Worm (Caenorhabditis elegans) whole organism, L4/young adult: ENCODE results near the gene clec-88.

Experiments used
- W03F9.2 ChIP-seq: fragments of 150-350 bp; optimal IDR thresholded peaks from 2 replicates; lab custom pipeline; 2014; ENCODE audit warnings: missing biosample characterization, missing genetic modification characterization
- dao-5 ChIP-seq: sonication (generic microtip); optimal IDR thresholded peaks from 2 replicates; lab custom pipeline; 2016; ENCODE audit warnings: missing genotype, missing genetic modification characterization, moderate library complexity, missing compliant biosample characterization
- him-1 ChIP-seq: sonication (generic microtip); optimal IDR thresholded peaks from 2 replicates; lab custom pipeline; 2016; ENCODE audit warnings: missing genotype, missing genetic modification reagents, missing genetic modification characterization, missing compliant biosample characterization

Gene clec-88

DNA sequence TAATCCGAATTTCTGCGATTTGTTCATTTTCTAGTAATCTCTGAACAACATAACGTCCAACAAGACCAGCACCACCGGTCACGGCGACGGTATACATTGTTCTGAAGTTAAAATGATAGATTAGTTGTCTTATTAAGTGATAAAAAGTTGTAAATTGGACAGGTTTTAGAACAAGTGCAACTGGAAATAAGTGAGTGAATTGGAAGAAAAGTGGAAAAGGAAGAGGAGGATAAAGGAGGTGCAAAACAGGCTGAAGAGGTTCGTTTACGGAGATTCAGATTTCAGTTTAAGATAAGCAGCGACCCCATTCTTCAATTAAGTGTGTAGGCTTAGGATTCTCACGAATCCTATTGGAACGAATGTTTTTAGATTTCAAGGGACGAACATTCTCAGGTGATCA is 6.6 kb upstream of the clec-88 start, which contains the start of gene C32D5.12:
C32D5.12 (minus strand) TSS at position 101 of the 400 bp plus-strand sequence.
- TF ChIP-seq dao-5 (no peak), W03F9.2 (tag; lab: Kevin White, UChicago) (no peak)

DNA sequence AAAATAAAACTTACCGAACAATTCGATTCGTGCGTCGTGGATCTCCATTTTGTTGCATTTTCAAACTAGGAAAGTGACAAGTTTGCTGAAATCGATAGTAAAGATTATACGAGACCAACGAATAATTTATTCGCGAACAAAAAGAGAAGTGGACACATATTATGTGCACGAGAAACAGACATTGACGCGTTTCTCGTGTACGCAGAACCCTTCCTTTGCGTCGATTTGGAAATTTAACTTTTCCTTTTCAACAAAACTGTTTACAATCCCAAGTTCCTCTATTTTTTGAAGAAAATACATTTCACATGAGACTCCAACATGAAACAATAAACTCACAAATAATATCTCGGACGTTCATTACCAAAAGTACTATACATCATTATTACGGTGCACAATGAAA is 4.7 kb upstream of the clec-88 start, which contains the start of gene K10B2.4:
K10B2.4 (minus strand) TSS at position 138 of the 400 bp plus-strand sequence.
- TF ChIP-seq W03F9.2 (tag; lab: Kevin White, UChicago) (peak; percentile 72), him-1 (no peak)

DNA sequence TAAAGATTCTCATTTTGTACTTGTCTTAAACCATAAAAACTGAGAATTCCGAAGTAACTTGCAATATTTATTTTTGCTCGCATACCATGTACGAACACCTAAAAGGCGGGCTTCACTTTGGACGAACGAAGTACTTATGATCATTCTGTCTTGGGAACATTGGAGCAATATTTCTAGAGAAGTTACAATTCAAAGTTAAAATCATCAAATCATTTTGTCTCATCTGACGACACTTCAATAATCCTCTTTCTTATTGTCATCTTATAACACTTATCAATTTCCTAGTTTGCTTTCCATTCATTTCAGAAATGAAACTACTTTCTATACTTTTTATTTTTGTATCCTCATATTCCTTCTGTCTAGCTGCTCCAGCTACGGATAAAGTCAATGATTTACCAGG is 1.2 kb downstream of the clec-88 start, which contains the start of gene ctsa-4.1:
ctsa-4.1 (plus strand) TSS at position 301 of the 400 bp plus-strand sequence.
- TF ChIP-seq W03F9.2 (tag; lab: Kevin White, UChicago): no peak
- no peak for TF ChIP-seq dao-5
- no peak for TF ChIP-seq him-1

DNA sequence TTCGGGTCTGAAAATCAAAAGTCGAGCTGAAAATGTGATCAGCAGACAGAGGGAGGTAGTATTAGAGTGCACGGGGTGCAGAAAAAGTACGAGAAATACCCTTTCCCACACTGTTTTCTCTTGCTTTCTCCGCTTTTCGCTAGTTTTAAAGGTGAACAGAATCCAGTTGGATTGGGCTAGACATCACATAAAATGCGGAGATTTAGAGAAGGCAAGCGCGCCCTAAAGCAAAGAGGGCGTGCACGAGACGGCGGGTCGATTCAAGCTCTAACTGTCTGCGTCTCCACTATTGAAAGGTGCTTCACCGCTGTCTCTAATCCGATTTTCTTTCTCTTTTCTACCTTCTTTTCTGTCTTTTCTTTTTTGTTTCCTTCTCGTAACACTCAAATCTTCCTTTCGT is 4.6 kb downstream of the clec-88 start:
- TF ChIP-seq dao-5 (no peak), him-1 (no peak), W03F9.2 (tag; lab: Kevin White, UChicago) (peak; percentile 81)

DNA sequence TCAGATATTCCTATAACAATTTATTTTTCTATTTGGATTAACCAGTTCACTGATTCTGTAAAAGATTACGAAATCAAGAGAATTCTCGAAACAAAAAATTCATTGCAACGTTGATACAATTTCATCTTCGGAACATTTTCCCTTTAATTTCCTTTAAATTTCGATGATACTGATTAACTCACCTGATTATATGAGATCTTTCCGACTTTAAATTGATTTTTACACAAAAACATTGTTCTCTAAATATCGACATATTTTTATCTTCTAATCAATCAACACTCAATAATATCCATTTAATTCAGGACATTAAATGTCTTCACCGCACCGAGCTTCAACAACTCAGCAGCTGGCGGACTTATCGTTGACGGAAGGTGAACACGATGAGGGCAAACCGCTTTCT is 5.5 kb downstream of the clec-88 start, which contains the start of gene lin-23:
lin-23 (plus strand) TSS at position 301 of the 400 bp plus-strand sequence.
- TF ChIP-seq W03F9.2 (tag; lab: Kevin White, UChicago): no peak

DNA sequence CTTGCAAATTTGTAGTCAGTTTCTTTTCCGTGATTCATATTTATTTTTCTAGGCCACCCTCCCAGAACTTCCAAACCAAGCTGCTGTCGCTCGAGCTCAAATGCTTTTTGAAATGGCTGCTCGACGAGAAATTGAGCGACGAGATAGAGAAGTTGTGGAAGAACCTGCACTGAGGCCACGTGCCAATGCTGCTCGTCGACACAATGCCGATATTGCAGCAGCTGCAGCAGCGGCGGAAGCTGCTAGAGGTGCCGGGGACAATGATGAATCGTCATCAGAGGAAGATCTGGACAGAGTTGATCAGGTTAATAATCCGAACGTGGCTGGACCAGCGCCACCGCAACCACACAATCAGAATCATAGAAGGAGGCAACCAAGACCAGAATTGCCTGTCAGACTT is 7.8 kb downstream of the clec-88 start:
- TF ChIP-seq W03F9.2 (tag; lab: Kevin White, UChicago) (no peak), dao-5 (no peak), him-1 (no peak)

DNA sequence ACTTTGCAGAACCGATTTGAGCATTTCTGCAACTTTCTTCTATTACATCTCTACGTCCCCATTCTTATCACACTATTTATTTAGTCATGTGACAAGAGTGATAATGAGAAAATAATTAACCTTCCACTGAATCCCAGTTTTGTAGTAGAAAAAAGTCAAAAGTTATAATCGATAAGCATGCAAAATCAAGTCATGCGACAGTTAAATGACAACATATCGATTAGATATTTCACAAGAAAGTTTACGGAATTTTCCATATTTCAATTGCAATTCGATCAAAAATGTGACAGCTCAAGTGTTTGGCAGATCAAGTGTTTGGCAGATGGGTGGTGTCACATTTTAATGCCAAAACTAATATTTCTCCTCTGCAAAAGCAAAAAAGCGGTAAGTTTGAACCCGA is 9.1 kb downstream of the clec-88 start:
- TF ChIP-seq dao-5: no peak

DNA sequence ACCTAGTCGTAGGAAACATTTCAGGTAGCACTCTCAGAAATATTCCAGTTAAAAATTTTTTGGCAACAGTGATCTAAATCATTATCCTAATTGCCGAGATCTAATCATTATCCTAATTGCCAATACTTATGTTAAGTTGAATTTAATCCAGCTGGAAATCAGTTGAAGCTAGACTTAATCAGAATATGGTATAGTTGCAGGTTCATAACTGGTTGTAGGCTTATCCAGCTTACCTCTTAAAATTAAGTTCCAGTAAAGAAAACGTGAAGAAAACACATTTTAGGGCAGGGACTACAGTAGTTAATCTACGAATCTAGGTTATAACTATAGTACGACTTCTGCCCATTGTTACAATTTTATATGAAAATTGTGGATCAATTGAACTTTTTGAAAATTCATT is 11.2 kb downstream of the clec-88 start:
- no peak for TF ChIP-seq him-1
- TF ChIP-seq dao-5: no peak
- TF ChIP-seq W03F9.2 (tag; lab: Kevin White, UChicago): no peak

DNA sequence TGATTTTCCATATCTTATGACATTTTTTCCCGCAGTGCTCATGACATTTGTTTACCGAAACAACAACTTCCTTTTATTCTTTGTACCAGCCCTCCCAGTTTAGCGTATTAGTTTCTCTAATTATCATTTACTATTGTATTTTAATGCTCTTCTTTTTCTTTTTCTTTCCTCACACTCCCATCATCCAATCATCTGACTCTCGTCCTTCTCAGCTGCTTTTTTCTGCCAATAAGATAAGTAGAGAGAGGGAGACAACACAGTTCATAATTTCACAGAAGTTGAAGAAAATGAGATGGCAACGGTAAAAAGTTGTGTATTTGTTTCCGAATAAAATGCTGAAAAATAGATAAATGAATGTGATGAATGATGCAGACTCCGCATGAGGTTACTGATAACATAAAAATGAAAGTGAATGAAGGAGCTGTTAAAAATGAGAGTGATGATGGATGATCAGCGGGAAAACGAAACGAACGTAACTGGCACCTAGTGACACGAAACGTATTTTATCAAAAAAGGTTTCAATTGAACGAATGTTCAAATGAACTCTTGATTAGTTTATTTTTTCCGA is 11.9 kb downstream of the clec-88 start:
- no peak for TF ChIP-seq W03F9.2 (tag; lab: Kevin White, UChicago)
- TF ChIP-seq him-1: no peak
- TF ChIP-seq dao-5: no peak

DNA sequence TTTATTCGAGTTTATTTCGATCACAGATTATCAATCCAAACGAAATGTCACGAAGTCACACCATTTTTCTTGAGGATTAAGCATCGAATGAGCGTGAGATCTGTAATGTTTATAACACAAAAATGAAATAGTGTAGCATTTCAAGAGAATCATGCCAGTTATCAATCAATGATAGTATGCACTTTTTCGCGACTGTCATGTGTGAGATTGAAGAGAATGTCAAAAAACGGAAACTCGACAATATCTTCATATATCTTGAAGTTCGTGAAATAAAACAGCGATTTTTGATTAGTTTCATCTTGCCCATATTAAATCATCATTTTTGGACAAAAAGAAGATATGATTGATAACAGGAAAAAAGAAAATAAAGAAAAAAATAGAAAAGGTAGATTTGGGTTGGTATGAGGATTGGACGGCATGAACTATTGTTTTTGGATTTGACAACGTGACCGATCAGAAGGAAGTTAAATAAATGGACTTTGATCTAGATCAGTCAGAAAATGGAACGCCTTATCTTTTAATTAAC is 13.6 kb downstream of the clec-88 start:
- TF ChIP-seq him-1: no peak
- TF ChIP-seq W03F9.2 (tag; lab: Kevin White, UChicago): no peak
- TF ChIP-seq dao-5: no peak

DNA sequence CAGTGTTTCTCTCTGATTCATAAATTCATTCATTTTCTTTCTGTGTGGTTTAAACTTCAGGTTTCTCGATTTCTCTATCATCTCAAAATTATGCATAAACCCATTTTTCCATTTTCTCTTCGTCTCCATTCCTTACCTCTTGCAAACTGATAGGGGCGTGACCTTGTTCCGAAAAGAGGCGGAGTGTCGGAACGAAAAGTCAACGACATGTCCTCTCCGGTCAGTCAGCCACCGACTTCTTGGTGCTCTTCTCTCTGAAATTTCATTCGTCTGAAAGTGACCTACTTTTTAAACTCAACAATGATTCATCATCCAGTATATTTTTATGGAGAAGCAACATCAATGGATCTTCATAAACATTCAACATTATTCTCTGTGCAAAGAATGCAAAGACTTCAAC is 15.3 kb downstream of the clec-88 start, which contains the start of gene F58F12.12:
F58F12.12 (plus strand) TSS at position 301 of the 400 bp plus-strand sequence.
- TF ChIP-seq dao-5 (no peak), W03F9.2 (tag; lab: Kevin White, UChicago) (no peak), him-1 (no peak)

DNA sequence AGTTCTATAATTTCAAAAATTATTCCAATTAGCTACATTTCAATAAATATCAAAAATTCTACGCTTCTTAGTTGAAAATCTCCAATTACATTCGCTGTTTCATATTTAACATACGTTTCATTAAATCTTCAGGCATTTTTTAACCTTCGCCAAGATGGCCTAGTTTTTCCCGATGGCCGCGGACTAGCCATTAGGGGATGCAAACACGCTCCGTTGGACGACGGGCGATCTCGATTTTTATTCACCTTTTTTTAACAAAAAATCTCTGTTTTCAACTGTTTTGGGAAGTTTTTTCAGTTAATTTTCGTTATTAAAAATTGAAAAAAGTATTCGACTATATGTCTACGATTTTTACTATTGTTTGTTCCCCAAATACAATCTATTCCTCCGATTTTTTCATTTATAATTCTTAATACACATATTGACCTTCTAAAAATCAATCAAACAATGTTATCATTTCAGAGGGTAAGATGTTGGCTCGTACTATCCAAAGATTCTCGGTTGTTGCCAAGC is 17.7 kb downstream of the clec-88 start, which contains the start of gene F58F12.1:
F58F12.1 (plus strand) TSS at position 463 of the 513 bp plus-strand sequence.
- TF ChIP-seq dao-5 (no peak), him-1 (peak; percentile 30), W03F9.2 (tag; lab: Kevin White, UChicago) (peak; percentile 83)

DNA sequence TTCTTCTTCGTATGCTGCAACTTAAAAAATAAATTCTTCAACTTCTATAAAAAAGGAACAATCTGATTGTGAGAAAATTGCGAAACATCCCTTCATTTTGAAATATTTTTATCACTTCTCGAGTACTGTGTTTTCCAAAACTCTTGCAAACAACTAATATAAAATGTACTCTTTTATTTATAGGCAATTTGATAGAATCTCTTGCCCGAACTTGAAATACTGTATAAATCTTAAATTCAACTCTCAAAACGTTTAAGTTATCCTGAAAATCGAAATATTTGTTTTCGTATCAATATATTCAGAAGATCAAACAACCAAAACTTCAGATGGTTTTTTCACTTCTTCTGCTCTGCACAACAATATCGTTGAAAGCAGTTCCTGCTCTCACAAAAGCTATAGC is 20.9 kb downstream of the clec-88 start, which contains the start of gene F58F12.4:
F58F12.4 (plus strand) TSS at position 301 of the 400 bp plus-strand sequence.
- TF ChIP-seq W03F9.2 (tag; lab: Kevin White, UChicago) (no peak), dao-5 (no peak)

DNA sequence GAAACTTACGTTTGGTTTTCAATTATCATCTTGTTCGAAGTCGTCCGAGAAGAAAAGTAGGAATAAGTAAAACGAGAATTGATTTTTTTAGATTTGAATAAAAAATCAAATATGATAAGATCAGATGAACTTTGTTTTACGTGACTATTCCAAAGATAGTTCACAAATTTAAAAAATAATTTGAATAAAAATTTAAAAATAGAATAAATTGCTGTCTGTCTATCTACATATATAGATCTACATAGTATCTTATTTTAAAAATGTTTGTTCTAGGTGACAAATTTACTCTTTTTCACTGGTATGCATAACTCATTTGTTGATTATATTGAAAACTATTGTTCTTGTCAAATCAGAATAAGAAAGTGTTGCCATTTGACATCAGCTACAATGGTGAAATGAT is 22.4 kb downstream of the clec-88 start, which contains the start of gene F58F12.2:
F58F12.2 (minus strand) TSS at position 101 of the 400 bp plus-strand sequence.
- TF ChIP-seq dao-5: no peak
- no peak for TF ChIP-seq W03F9.2 (tag; lab: Kevin White, UChicago)
- no peak for TF ChIP-seq him-1

DNA sequence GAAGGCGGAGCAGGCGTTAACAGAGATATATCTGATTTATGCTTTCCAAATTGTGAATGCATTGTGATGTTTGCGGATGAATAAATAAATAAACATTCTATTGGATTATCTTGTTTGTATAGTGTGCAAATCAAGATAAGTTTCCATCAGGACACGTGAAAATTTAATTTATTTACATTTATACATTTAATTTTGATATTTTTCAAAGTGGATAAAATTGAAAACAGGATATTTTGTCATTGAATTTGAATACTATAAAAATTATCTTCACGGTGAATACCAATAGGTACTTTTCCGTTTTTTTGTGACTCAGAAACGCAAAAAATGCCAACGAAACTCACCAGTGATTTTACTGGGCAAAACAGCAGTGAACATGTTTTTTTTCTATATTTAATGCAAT is 25.7 kb downstream of the clec-88 start, which contains the start of gene F58F12.3:
F58F12.3 (minus strand) TSS at position 101 of the 400 bp plus-strand sequence.
- no peak for TF ChIP-seq dao-5
- no peak for TF ChIP-seq him-1
- no peak for TF ChIP-seq W03F9.2 (tag; lab: Kevin White, UChicago)
